Worm (Caenorhabditis elegans) whole organism, late embryonic: ENCODE measurements around the gene lem-2.

Source experiments
- K09A11.1 ChIP-seq: sonication (generic microtip); optimal IDR thresholded peaks from 2 replicates; lab custom pipeline; 2017; ENCODE audit warnings: antibody characterized with exemption, mild to moderate bottlenecking, missing genetic modification characterization, missing compliant biosample characterization; ENCODE audit not compliant: insufficient read depth
- T23F11.4 ChIP-seq: fragments of 200-800 bp; sonication (Bioruptor generic); optimal IDR thresholded peaks from 2 replicates; lab custom pipeline; 2018; ENCODE audit warnings: mild to moderate bottlenecking, missing genetic modification characterization, missing compliant biosample characterization
- ahr-1 ChIP-seq: sonication (generic microtip); optimal IDR thresholded peaks from 2 replicates; lab custom pipeline; 2016; ENCODE audit warnings: missing genetic modification characterization, missing compliant biosample characterization
- ama-1 ChIP-seq: fragments of 150-350 bp; optimal IDR thresholded peaks from 2 replicates; lab custom pipeline; 2014
- ceh-14 ChIP-seq: sonication (generic microtip); optimal IDR thresholded peaks from 2 replicates; lab custom pipeline; 2016; ENCODE audit warnings: missing genotype, missing genetic modification characterization, missing compliant biosample characterization
- ceh-24 ChIP-seq: sonication (generic microtip); optimal IDR thresholded peaks from 2 replicates; lab custom pipeline; 2016; ENCODE audit warnings: mild to moderate bottlenecking, missing genetic modification characterization, missing compliant biosample characterization
- ceh-30 ChIP-seq: fragments of 150-350 bp; optimal IDR thresholded peaks from 2 replicates; lab custom pipeline; 2014; ENCODE audit warnings: missing biosample characterization, missing genetic modification characterization
- ceh-31 ChIP-seq: sonication (generic microtip); optimal IDR thresholded peaks from 2 replicates; lab custom pipeline; 2016; ENCODE audit warnings: missing genetic modification characterization, missing compliant biosample characterization
- ceh-34 ChIP-seq: sonication (generic microtip); optimal IDR thresholded peaks from 2 replicates; lab custom pipeline; 2016; ENCODE audit warnings: mild to moderate bottlenecking, missing genetic modification characterization, missing compliant biosample characterization
- ceh-45 ChIP-seq: fragments of 200-800 bp; sonication (Bioruptor generic); IDR thresholded peaks from 2 replicates; pipeline ENCODE4 v1.3.6; 2022; ENCODE audit warnings: missing genetic modification reagents, missing genetic modification characterization, missing compliant biosample characterization
- ceh-9 ChIP-seq: sonication (generic microtip); optimal IDR thresholded peaks from 2 replicates; lab custom pipeline; 2016; ENCODE audit warnings: mild to moderate bottlenecking, missing genetic modification characterization, inconsistent platforms, missing compliant biosample characterization
- che-1 ChIP-seq: sonication (generic microtip); optimal IDR thresholded peaks from 2 replicates; lab custom pipeline; 2016; ENCODE audit warnings: mild to moderate bottlenecking, missing genetic modification characterization, missing compliant biosample characterization
- dve-1 ChIP-seq: sonication (generic microtip); optimal IDR thresholded peaks from 2 replicates; lab custom pipeline; 2017; ENCODE audit warnings: antibody characterized with exemption, mild to moderate bottlenecking, missing genetic modification characterization, missing compliant biosample characterization
- ets-4 ChIP-seq: sonication (generic microtip); optimal IDR thresholded peaks from 2 replicates; lab custom pipeline; 2016; ENCODE audit warnings: missing genetic modification characterization, missing compliant biosample characterization
- fax-1 ChIP-seq: sonication (generic microtip); optimal IDR thresholded peaks from 2 replicates; lab custom pipeline; 2016; ENCODE audit warnings: missing genotype, missing genetic modification characterization, missing compliant biosample characterization
- fkh-10 ChIP-seq: fragments of 150-350 bp; optimal IDR thresholded peaks from 2 replicates; lab custom pipeline; 2014; ENCODE audit warnings: missing biosample characterization, missing genetic modification reagents, missing genetic modification characterization
- hlh-8 ChIP-seq: sonication (generic microtip); optimal IDR thresholded peaks from 2 replicates; lab custom pipeline; 2016; ENCODE audit warnings: missing genotype, missing genetic modification characterization, missing compliant biosample characterization
- lin-11 ChIP-seq: fragments of 200-800 bp; sonication (Bioruptor generic); optimal IDR thresholded peaks from 2 replicates; lab custom pipeline; 2018; ENCODE audit warnings: mild to moderate bottlenecking, missing genetic modification characterization, missing compliant biosample characterization
- mec-3 ChIP-seq: sonication (generic microtip); optimal IDR thresholded peaks from 2 replicates; lab custom pipeline; 2016; ENCODE audit warnings: borderline replicate concordance, missing genetic modification characterization, missing compliant biosample characterization
- pag-3 ChIP-seq: sonication (generic microtip); optimal IDR thresholded peaks from 2 replicates; lab custom pipeline; 2016; ENCODE audit warnings: missing compliant biosample characterization, missing genetic modification characterization, borderline replicate concordance
- pat-9 ChIP-seq: fragments of 200-800 bp; sonication (Bioruptor generic); optimal IDR thresholded peaks from 2 replicates; lab custom pipeline; 2018; ENCODE audit warnings: mild to moderate bottlenecking, missing genetic modification characterization, moderate library complexity, missing compliant biosample characterization
- pax-1 ChIP-seq: fragments of 150-350 bp; optimal IDR thresholded peaks from 2 replicates; lab custom pipeline; 2014; ENCODE audit warnings: missing biosample characterization, missing genetic modification characterization
- pha-2 ChIP-seq: sonication (generic microtip); optimal IDR thresholded peaks from 2 replicates; lab custom pipeline; 2017; ENCODE audit warnings: mild to moderate bottlenecking, missing genetic modification characterization, missing compliant biosample characterization
- pqm-1 ChIP-seq: sonication (generic microtip); optimal IDR thresholded peaks from 2 replicates; lab custom pipeline; 2016; ENCODE audit warnings: missing genetic modification characterization, missing compliant biosample characterization
- pros-1 ChIP-seq: fragments of 150-350 bp; optimal IDR thresholded peaks from 2 replicates; lab custom pipeline; 2014; ENCODE audit warnings: missing biosample characterization, missing genetic modification reagents, missing genetic modification characterization
- ref-2 ChIP-seq: sonication (generic microtip); optimal IDR thresholded peaks from 2 replicates; lab custom pipeline; 2016; ENCODE audit warnings: missing genetic modification characterization, missing compliant biosample characterization
- rnt-1 ChIP-seq: sonication (generic microtip); optimal IDR thresholded peaks from 2 replicates; lab custom pipeline; 2016; ENCODE audit warnings: missing genetic modification characterization, missing compliant biosample characterization
- sox-2 ChIP-seq: fragments of 200-800 bp; sonication (Bioruptor generic); IDR thresholded peaks from 2 replicates; pipeline ENCODE4 v1.3.6; 2022; ENCODE audit warnings: missing genetic modification reagents, missing genetic modification characterization, missing compliant biosample characterization
- sox-4 ChIP-seq: sonication (generic microtip); optimal IDR thresholded peaks from 2 replicates; lab custom pipeline; 2017; ENCODE audit warnings: mild to moderate bottlenecking, missing genetic modification characterization, inconsistent platforms, missing compliant biosample characterization
- tbx-2 ChIP-seq: sonication (generic microtip); optimal IDR thresholded peaks from 2 replicates; lab custom pipeline; 2016; ENCODE audit warnings: missing genetic modification characterization, missing compliant biosample characterization
- unc-3 ChIP-seq, 2 experiments: fragments of 200-800 bp in 1 of 2; sonication (Bioruptor generic) in 1 of 2; sonication (generic microtip) in 1 of 2; conservative IDR thresholded peaks in 1 of 2; optimal IDR thresholded peaks in 1 of 2; 2 replicates each; pipeline versions ENCODE4 v1.3.6 to Lab custom; 2016 to 2022; ENCODE audit warnings: missing compliant biosample characterization in 2 of 2, missing genetic modification characterization in 2 of 2, missing genetic modification reagents in 1 of 2
- unc-55 ChIP-seq: sonication (generic microtip); optimal IDR thresholded peaks from 2 replicates; lab custom pipeline; 2017; ENCODE audit warnings: missing biosample characterization, missing genetic modification reagents, missing genetic modification characterization
- unc-86 ChIP-seq: sonication (generic microtip); optimal IDR thresholded peaks from 2 replicates; lab custom pipeline; 2016; ENCODE audit warnings: missing genetic modification characterization, missing compliant biosample characterization
- zip-5 ChIP-seq: sonication (generic microtip); optimal IDR thresholded peaks from 2 replicates; lab custom pipeline; 2016; ENCODE audit warnings: missing genetic modification characterization, missing compliant biosample characterization
- ztf-16 ChIP-seq: sonication (generic microtip); optimal IDR thresholded peaks from 2 replicates; lab custom pipeline; 2017; ENCODE audit warnings: missing genetic modification characterization, missing compliant biosample characterization

lem-2 gene

DNA sequence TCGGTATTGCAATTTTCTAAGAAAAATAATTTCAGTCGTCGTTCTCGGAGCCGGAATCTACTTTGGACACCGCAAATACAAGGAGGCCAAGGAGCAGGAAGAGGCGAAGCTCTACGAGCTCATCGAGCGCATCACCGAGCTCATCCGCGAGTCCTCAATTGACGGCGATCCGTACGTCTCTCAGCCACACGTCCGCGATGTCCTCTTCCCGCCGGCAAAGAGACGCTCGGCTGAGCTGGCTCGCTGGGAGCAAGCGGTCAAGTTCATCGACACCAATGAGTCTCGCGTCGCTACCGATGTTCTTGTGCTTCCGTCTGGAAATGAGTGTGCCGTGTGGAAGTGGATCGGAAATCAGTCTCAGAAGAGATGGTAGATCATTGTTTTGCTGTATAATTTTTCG, 2.2 kb downstream of the lem-2 start:
- no peak for TF ChIP-seq tbx-2 (tag; lab: Kevin White, UChicago)
- TF ChIP-seq fax-1 (tag; lab: Kevin White, UChicago) = no peak
- no peak for TF ChIP-seq ztf-16 (tag; lab: Kevin White, UChicago)
- TF ChIP-seq ceh-31 (tag; lab: Kevin White, UChicago) = no peak

DNA sequence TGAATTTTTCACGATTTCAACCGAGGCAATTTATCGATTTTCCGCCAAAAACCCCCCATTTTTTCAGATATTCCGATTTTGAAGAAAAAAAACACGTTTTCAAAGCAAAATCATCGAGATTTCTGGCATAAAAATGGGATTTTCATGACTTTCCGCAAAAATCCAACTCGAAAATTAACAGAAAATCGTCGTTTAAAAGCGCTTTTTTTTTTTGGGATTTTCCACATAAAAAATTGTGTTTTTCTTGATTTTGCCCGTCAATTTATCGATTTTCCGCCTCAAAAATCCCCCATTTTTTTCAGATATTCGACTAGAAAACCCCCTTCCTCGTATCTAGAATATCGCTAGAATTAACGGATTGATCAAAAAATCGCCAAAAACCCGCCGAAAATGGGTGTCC, 5.4 kb downstream of the lem-2 start, which contains the start of gene xrn-1:
Gene xrn-1, plus strand, starts transcription at position 301 of the 400 bp plus-strand sequence.
- TF ChIP-seq dve-1 (tag; lab: Kevin White, UChicago) (no peak), pat-9 (no peak), lin-11 (no peak), ama-1 (lab: Kevin White, UChicago) (no peak), ceh-34 (tag; lab: Kevin White, UChicago) (no peak), unc-3 (GFP tag; conservative IDR thresholded peaks at IDR 0.05; lab: Robert Waterston, UW) (no peak), unc-3 (tag; optimal IDR thresholded peaks at IDR 0.05; lab: Kevin White, UChicago) (no peak), pag-3 (tag; lab: Kevin White, UChicago) (no peak), ref-2 (no peak), pha-2 (tag; lab: Kevin White, UChicago) (no peak), pax-1 (tag; lab: Kevin White, UChicago) (no peak), sox-2 (GFP tag; lab: Robert Waterston, UW) (no peak)

- TF ChIP-seq lin-11 = no peak
- TF ChIP-seq unc-3 (GFP tag; conservative IDR thresholded peaks at IDR 0.05; lab: Robert Waterston, UW) = no peak
- TF ChIP-seq unc-3 (tag; optimal IDR thresholded peaks at IDR 0.05; lab: Kevin White, UChicago) = no peak
- TF ChIP-seq pqm-1 (tag; lab: Kevin White, UChicago) = no peak
- peak; percentile 25 for TF ChIP-seq mec-3
- no peak for TF ChIP-seq ceh-45 (GFP tag; lab: Robert Waterston, UW)
- TF ChIP-seq ahr-1 (tag; lab: Kevin White, UChicago) = no peak
- TF ChIP-seq ceh-30 (tag; lab: Kevin White, UChicago) = no peak
Observed at ce11 chrII:14074825-14075224, 11.6 kb downstream of the lem-2 start.

- TF ChIP-seq ceh-9 (no peak), ceh-45 (GFP tag; lab: Robert Waterston, UW) (no peak), mec-3 (peak; percentile 4)
Observed at ce11 chrII:14077823-14078222, 14.6 kb downstream of the lem-2 start.

DNA sequence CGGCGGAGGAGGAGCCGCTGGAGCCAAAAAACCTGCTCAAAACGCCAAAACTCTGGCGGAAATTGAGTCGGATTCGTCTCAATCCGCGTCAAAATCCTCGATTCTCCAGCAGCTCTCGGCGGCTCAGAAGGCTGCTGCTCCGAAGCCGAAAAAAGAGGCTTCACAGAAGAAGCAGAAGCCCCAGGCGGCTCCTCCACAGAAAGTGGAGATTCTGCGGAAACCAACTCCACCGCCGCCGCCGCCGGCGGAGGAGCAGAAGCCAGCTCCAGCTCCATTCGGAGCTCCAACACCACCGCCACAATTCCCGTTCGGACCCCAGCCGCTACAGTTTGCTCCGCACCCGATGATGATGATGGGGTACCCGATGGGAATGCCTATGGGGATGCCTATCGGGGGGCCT, 23.7 kb downstream of the lem-2 start:
- TF ChIP-seq ets-4 (tag; lab: Kevin White, UChicago) = no peak
- TF ChIP-seq ceh-14 (tag; lab: Kevin White, UChicago) = no peak
- TF ChIP-seq unc-86 (tag; lab: Kevin White, UChicago) = no peak
- TF ChIP-seq zip-5 (tag; lab: Kevin White, UChicago) = no peak
- TF ChIP-seq pag-3 (tag; lab: Kevin White, UChicago) = no peak
- TF ChIP-seq che-1 (tag; lab: Kevin White, UChicago) = no peak
- no peak for TF ChIP-seq pros-1 (tag; lab: Kevin White, UChicago)
- no peak for TF ChIP-seq tbx-2 (tag; lab: Kevin White, UChicago)
- TF ChIP-seq unc-55 (GFP tag; lab: Kevin White, UChicago) = no peak
- TF ChIP-seq hlh-8 (tag; lab: Kevin White, UChicago) = no peak
- TF ChIP-seq rnt-1 (tag; lab: Kevin White, UChicago) = no peak
- TF ChIP-seq pha-2 (tag; lab: Kevin White, UChicago) = no peak
- no peak for TF ChIP-seq fkh-10
- no peak for TF ChIP-seq sox-4 (tag; lab: Kevin White, UChicago)
- no peak for TF ChIP-seq K09A11.1 (tag; lab: Kevin White, UChicago)
- TF ChIP-seq T23F11.4 = no peak
- TF ChIP-seq ref-2 = no peak
- no peak for TF ChIP-seq ceh-24 (tag; lab: Kevin White, UChicago)
- no peak for TF ChIP-seq ceh-9
- TF ChIP-seq, all 69 proteins: peak for 0
